Worm (Caenorhabditis elegans) whole organism, L4 larva: ENCODE data around the gene eif-3.G.
A peak's percentile ranks its signal among the peaks of the same experiment; 100 is the strongest.

Experiments
- D1046.2 ChIP-seq: fragments of 200-800 bp; sonication (Bioruptor generic); IDR thresholded peaks from 2 replicates; pipeline ENCODE4 v1.3.6; 2022; ENCODE audit warnings: missing genetic modification characterization, missing compliant biosample characterization
- F26F4.8 ChIP-seq: fragments of 200-800 bp; sonication (Bioruptor generic); conservative IDR thresholded peaks from 2 replicates; pipeline ENCODE4 v1.3.6; 2022; ENCODE audit warnings: missing genetic modification characterization, missing compliant biosample characterization
- F44E2.7 ChIP-seq: fragments of 200-800 bp; sonication (Bioruptor generic); IDR thresholded peaks from 2 replicates; pipeline ENCODE4 v2.1.2; 2022; ENCODE audit warnings: missing genetic modification characterization, missing compliant biosample characterization
- R02D3.7 ChIP-seq: fragments of 150-350 bp; sonication (generic microtip); optimal IDR thresholded peaks from 3 replicates; lab custom pipeline; 2014; ENCODE audit warnings: missing biosample characterization, missing genetic modification characterization
- Y105C5A.15 ChIP-seq: fragments of 200-800 bp; sonication (Bioruptor generic); IDR thresholded peaks from 2 replicates; pipeline ENCODE4 v1.3.6; 2022; ENCODE audit warnings: missing genetic modification characterization, missing compliant biosample characterization
- ZK337.2 ChIP-seq: fragments of 200-800 bp; sonication (Bioruptor generic); IDR thresholded peaks from 2 replicates; pipeline ENCODE4 v1.3.6; 2022; ENCODE audit warnings: missing genetic modification reagents, missing genetic modification characterization, missing compliant biosample characterization
- aha-1 ChIP-seq: fragments of 150-350 bp; peaks from one replicate; lab custom pipeline; 2014; ENCODE audit warnings: missing biosample characterization, missing genetic modification characterization
- aly-2 ChIP-seq: sonication (generic microtip); optimal IDR thresholded peaks from 2 replicates; lab custom pipeline; 2018; ENCODE audit warnings: missing biosample characterization, missing genetic modification characterization
- ceh-20 ChIP-seq: fragments of 200-800 bp; sonication (Bioruptor generic); IDR thresholded peaks from 2 replicates; pipeline ENCODE4 v1.3.6; 2022; ENCODE audit warnings: missing genetic modification reagents, missing genetic modification characterization, missing compliant biosample characterization
- ceh-44 ChIP-seq: fragments of 200-800 bp; sonication (Bioruptor generic); IDR thresholded peaks from 2 replicates; pipeline ENCODE4 v1.3.6; 2022; ENCODE audit warnings: missing genetic modification reagents, missing genetic modification characterization, missing compliant biosample characterization
- ctbp-1 ChIP-seq: fragments of 200-800 bp; sonication (Bioruptor generic); IDR thresholded peaks from 2 replicates; pipeline ENCODE4 v1.3.6; 2022; ENCODE audit warnings: missing genetic modification reagents, missing genetic modification characterization, missing compliant biosample characterization
- dmd-6 ChIP-seq: fragments of 200-800 bp; sonication (Bioruptor generic); IDR thresholded peaks from 2 replicates; pipeline ENCODE4 v1.3.6; 2022; ENCODE audit warnings: missing genetic modification reagents, missing genetic modification characterization, missing compliant biosample characterization
- dpl-1 ChIP-seq: fragments of 150-350 bp; optimal IDR thresholded peaks from 2 replicates; lab custom pipeline; 2014; ENCODE audit warnings: missing biosample characterization, missing genetic modification reagents, missing genetic modification characterization
- egl-27 ChIP-seq: sonication (generic microtip); optimal IDR thresholded peaks from 3 replicates; lab custom pipeline; 2017; ENCODE audit warnings: missing biosample characterization, missing genetic modification reagents, missing genetic modification characterization
- egl-43 ChIP-seq: fragments of 200-800 bp; sonication (Bioruptor generic); IDR thresholded peaks from 2 replicates; pipeline ENCODE4 v1.3.6; 2022; ENCODE audit warnings: missing genetic modification reagents, missing genetic modification characterization, missing compliant biosample characterization
- fkh-10 ChIP-seq: fragments of 150-350 bp; optimal IDR thresholded peaks from 2 replicates; lab custom pipeline; 2014; ENCODE audit warnings: missing biosample characterization, missing genetic modification reagents, missing genetic modification characterization
- hif-1 ChIP-seq, 2 experiments: sonication (generic microtip); optimal IDR thresholded peaks; 2 replicates each; lab custom pipeline; 2016 to 2017; ENCODE audit warnings: missing compliant biosample characterization in 2 of 2, missing genetic modification characterization in 2 of 2, missing genetic modification reagents in 2 of 2, missing genotype in 2 of 2, mild to moderate bottlenecking in 1 of 2
- hlh-30 ChIP-seq: sonication (generic microtip); optimal IDR thresholded peaks from 2 replicates; lab custom pipeline; 2017; ENCODE audit warnings: antibody characterized with exemption, mild to moderate bottlenecking, missing genetic modification characterization, missing compliant biosample characterization; ENCODE audit not compliant: insufficient read depth
- lin-1 ChIP-seq: fragments of 200-800 bp; sonication (Bioruptor generic); IDR thresholded peaks from 2 replicates; pipeline ENCODE4 v1.3.6; 2022; ENCODE audit warnings: missing genetic modification reagents, missing genetic modification characterization, missing compliant biosample characterization
- lin-13 ChIP-seq: fragments of 150-350 bp; optimal IDR thresholded peaks from 2 replicates; lab custom pipeline; 2014; ENCODE audit warnings: missing biosample characterization, missing genetic modification reagents, missing genetic modification characterization
- lin-38 ChIP-seq: fragments of 200-800 bp; sonication (Bioruptor generic); IDR thresholded peaks from 2 replicates; pipeline ENCODE4 v1.3.6; 2022; ENCODE audit warnings: missing genetic modification reagents, missing genetic modification characterization, missing compliant biosample characterization
- mdt-29 ChIP-seq: fragments of 200-800 bp; sonication (Bioruptor generic); IDR thresholded peaks from 2 replicates; pipeline ENCODE4 v1.3.6; 2022; ENCODE audit warnings: missing genetic modification reagents, missing genetic modification characterization, missing compliant biosample characterization
- mep-1 ChIP-seq: fragments of 150-350 bp; sonication (generic microtip); optimal IDR thresholded peaks from 3 replicates; lab custom pipeline; 2014; ENCODE audit warnings: missing biosample characterization, missing genetic modification characterization
- mes-2 ChIP-seq: sonication (generic microtip); optimal IDR thresholded peaks from 2 replicates; lab custom pipeline; 2016; ENCODE audit warnings: missing genotype, mild to moderate bottlenecking, missing genetic modification characterization, missing compliant biosample characterization; ENCODE audit not compliant: poor library complexity, severe bottlenecking
- mxl-2 ChIP-seq: fragments of 200-800 bp; sonication (Bioruptor generic); conservative IDR thresholded peaks from 2 replicates; pipeline ENCODE4 v1.3.6; 2022; ENCODE audit warnings: missing genetic modification reagents, missing genetic modification characterization, missing compliant biosample characterization
- nhr-10 ChIP-seq: fragments of 150-350 bp; optimal IDR thresholded peaks from 2 replicates; lab custom pipeline; 2014; ENCODE audit warnings: missing biosample characterization, missing genetic modification characterization
- nhr-11 ChIP-seq: fragments of 150-350 bp; optimal IDR thresholded peaks from 2 replicates; lab custom pipeline; 2014; ENCODE audit warnings: missing biosample characterization, missing genetic modification characterization
- nhr-28 ChIP-seq: fragments of 150-350 bp; optimal IDR thresholded peaks from 2 replicates; lab custom pipeline; 2014; ENCODE audit warnings: missing biosample characterization, missing genetic modification characterization
- nhr-41 ChIP-seq: fragments of 200-800 bp; sonication (Bioruptor generic); IDR thresholded peaks from 2 replicates; pipeline ENCODE4 v1.3.6; 2022; ENCODE audit warnings: missing genetic modification reagents, missing genetic modification characterization, missing compliant biosample characterization
- nhr-48 ChIP-seq: sonication (generic microtip); optimal IDR thresholded peaks from 2 replicates; lab custom pipeline; 2016; ENCODE audit warnings: mild to moderate bottlenecking, missing genetic modification characterization, missing compliant biosample characterization
- php-3 ChIP-seq: fragments of 200-800 bp; sonication (Bioruptor generic); IDR thresholded peaks from 2 replicates; pipeline ENCODE4 v1.3.6; 2022; ENCODE audit warnings: missing genetic modification reagents, missing genetic modification characterization, missing compliant biosample characterization
- unc-130 ChIP-seq: sonication (generic microtip); optimal IDR thresholded peaks from 2 replicates; lab custom pipeline; 2016; ENCODE audit warnings: missing genetic modification reagents, missing genetic modification characterization, missing compliant biosample characterization
- unc-62 ChIP-seq, 3 experiments: fragments of 150-350 bp in 1 of 3; sonication (generic microtip); optimal IDR thresholded peaks in 2 of 3; peaks in 1 of 3; 1 replicate in 1 of 3; 2 replicates in 2 of 3; lab custom pipeline; 2014 to 2017; ENCODE audit warnings: missing biosample characterization in 3 of 3, missing genetic modification characterization in 3 of 3, missing genetic modification reagents in 3 of 3, missing genotype in 1 of 3
- zfp-2 ChIP-seq: sonication (generic microtip); optimal IDR thresholded peaks from 2 replicates; lab custom pipeline; 2016; ENCODE audit warnings: mild to moderate bottlenecking, missing genetic modification characterization, missing compliant biosample characterization
- zfp-3 ChIP-seq: fragments of 200-800 bp; sonication (Bioruptor generic); conservative IDR thresholded peaks from 2 replicates; pipeline ENCODE4 v1.3.6; 2022; ENCODE audit warnings: missing genetic modification reagents, missing genetic modification characterization, missing compliant biosample characterization

eif-3.G gene

ce11 chrII:8431954-8432353 lies 10.6 kb upstream of the eif-3.G start, which contains the start of gene acp-2:
acp-2 (minus strand) TSS chrII:8432054.
- no peak for TF ChIP-seq lin-38 (GFP tag; lab: Robert Waterston, UW)
- TF ChIP-seq zfp-2 (tag; lab: Kevin White, UChicago) = no peak
- TF ChIP-seq nhr-10 (tag; lab: Kevin White, UChicago) = no peak
- no peak for TF ChIP-seq F44E2.7
- no peak for TF ChIP-seq nhr-41 (GFP tag; lab: Robert Waterston, UW)
- TF ChIP-seq mdt-29 = no peak
- no peak for TF ChIP-seq dmd-6 (GFP tag; lab: Robert Waterston, UW)
- no peak for TF ChIP-seq hif-1 (tag; optimal IDR thresholded peaks at IDR 0.05; lab: Kevin White, UChicago)
- TF ChIP-seq D1046.2 (GFP tag; lab: Robert Waterston, UW) = no peak
- no peak for TF ChIP-seq ctbp-1 (GFP tag; lab: Robert Waterston, UW)
- no peak for TF ChIP-seq mep-1 (tag; lab: Kevin White, UChicago)
- no peak for TF ChIP-seq fkh-10 (GFP tag; lab: Kevin White, UChicago)
- TF ChIP-seq Y105C5A.15 (GFP tag; lab: Robert Waterston, UW) = no peak
- no peak for TF ChIP-seq aly-2 (tag; lab: Kevin White, UChicago)
- TF ChIP-seq nhr-11 (tag; lab: Kevin White, UChicago) = no peak
- TF ChIP-seq zfp-3 (GFP tag; lab: Robert Waterston, UW) = no peak
- no peak for TF ChIP-seq hlh-30 (tag; lab: Kevin White, UChicago)

DNA sequence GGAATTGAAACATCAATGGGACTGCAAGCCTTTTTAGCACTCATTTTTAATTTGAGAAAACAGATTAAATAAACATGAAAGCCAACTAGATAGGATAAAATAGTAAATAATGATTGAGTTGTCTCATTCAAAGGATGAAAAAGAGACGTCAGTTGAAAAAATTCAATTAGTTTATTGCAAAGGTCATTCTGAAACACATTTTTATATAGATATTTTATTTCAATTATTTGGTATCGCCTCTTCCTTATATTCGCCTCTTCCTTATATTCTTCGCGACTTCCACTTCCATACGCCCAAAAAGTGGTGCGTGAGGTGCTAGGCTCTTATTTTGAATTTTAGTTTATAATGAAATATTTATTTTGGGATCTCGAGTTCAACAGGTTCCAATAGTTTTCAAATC lies 7.6 kb upstream of the eif-3.G start, which contains the start of gene acp-4:
Gene acp-4, minus strand, starts transcription at position 101 of the 400 bp plus-strand sequence.
- TF ChIP-seq mes-2 (tag; lab: Kevin White, UChicago) (no peak), nhr-48 (no peak)

DNA sequence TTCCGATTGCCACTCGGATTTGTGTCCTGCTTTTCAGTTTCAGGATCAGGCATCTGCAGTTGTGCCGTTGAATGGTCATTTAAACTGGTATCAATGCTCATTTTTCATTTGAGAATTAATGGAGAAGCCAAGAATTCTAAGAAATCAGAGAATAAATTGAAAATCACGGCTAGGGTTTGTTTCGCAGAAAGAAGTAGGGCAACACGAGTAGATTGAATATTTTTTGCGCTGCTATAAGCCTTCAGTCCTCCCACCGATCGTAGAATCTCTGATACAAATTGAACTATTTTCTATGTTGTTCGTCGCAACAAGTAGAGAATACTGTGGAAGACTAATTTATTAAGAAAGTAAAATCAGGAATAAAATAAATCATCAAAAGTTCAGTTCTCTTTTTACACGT lies 5.5 kb upstream of the eif-3.G start, which contains the start of gene acp-3:
Gene acp-3, minus strand, starts transcription at position 101 of the 400 bp plus-strand sequence.
- TF ChIP-seq ZK337.2 (no peak), unc-130 (GFP tag; lab: Kevin White, UChicago) (no peak), aha-1 (tag; lab: Kevin White, UChicago) (peak; percentile 84), F44E2.7 (no peak), lin-13 (GFP tag; lab: Kevin White, UChicago) (no peak), mxl-2 (no peak), unc-62 (GFP tag; optimal IDR thresholded peaks at IDR 0.05 in 1 of 2; lab: Kevin White, UChicago) (peak in 1 of 2 experiments; percentile 68), unc-62 (tag; optimal IDR thresholded peaks at IDR 0.05; lab: Kevin White, UChicago) (no peak), R02D3.7 (no peak), egl-27 (tag; lab: Kevin White, UChicago) (no peak), F26F4.8 (GFP tag; lab: Robert Waterston, UW) (no peak), php-3 (GFP tag; lab: Robert Waterston, UW) (no peak), dpl-1 (GFP tag; lab: Kevin White, UChicago) (no peak), egl-43 (GFP tag; lab: Robert Waterston, UW) (no peak), ceh-44 (no peak), lin-1 (no peak), dmd-6 (GFP tag; lab: Robert Waterston, UW) (no peak)

- TF ChIP-seq nhr-28 (tag; lab: Kevin White, UChicago) (peak; percentile 91), unc-62 (GFP tag; optimal IDR thresholded peaks at IDR 0.05 in 1 of 2; lab: Kevin White, UChicago) (peak in 1 of 2 experiments; percentile 13), unc-62 (tag; optimal IDR thresholded peaks at IDR 0.05; lab: Kevin White, UChicago) (no peak), ceh-20 (GFP tag; lab: Robert Waterston, UW) (no peak)
These were observed 3.7 kb upstream of the eif-3.G start, which contains the start of gene lips-10 for ce11 chrII:8438791-8439287. lips-10 (plus strand) TSS chrII:8439168.
